Fruit fly (Drosophila melanogaster) whole organism, embryonic: ENCODE results near the gene CG4332.

Source experiments
- Ada2b ChIP-seq: fragments of 200-800 bp; sonication (Bioruptor generic); IDR thresholded peaks from 2 replicates; pipeline ENCODE4 v1.3.6; 2022; ENCODE audit warnings: missing biosample characterization, missing genetic modification characterization
- Atf3 ChIP-seq: fragments of 200-800 bp; sonication (Bioruptor generic); optimal IDR thresholded peaks from 3 replicates; lab custom pipeline; 2016; ENCODE audit warnings: missing biosample characterization, missing genetic modification characterization
- Bgb ChIP-seq: fragments of 200-800 bp; sonication (Bioruptor generic); IDR thresholded peaks from 2 replicates; pipeline ENCODE4 v1.3.6; 2022; ENCODE audit warnings: missing biosample characterization, missing genetic modification characterization; ENCODE audit not compliant: partially characterized antibody
- CG12391 ChIP-seq: fragments of 200-800 bp; sonication (Bioruptor generic); optimal IDR thresholded peaks from 3 replicates; lab custom pipeline; 2018; ENCODE audit warnings: missing biosample characterization, mild to moderate bottlenecking, missing genetic modification characterization, moderate library complexity
- CG12942 ChIP-seq: fragments of 200-800 bp; sonication (Bioruptor generic); optimal IDR thresholded peaks from 3 replicates; lab custom pipeline; 2016; ENCODE audit warnings: missing biosample characterization, missing genetic modification characterization
- CG13123 ChIP-seq: fragments of 200-800 bp; sonication (Bioruptor generic); optimal IDR thresholded peaks from 2 replicates; lab custom pipeline; 2016; ENCODE audit warnings: missing biosample characterization, missing genetic modification characterization
- CG17385 ChIP-seq: fragments of 200-800 bp; sonication (Bioruptor generic); optimal IDR thresholded peaks from 3 replicates; lab custom pipeline; 2018; ENCODE audit warnings: missing biosample characterization, mild to moderate bottlenecking, missing genetic modification characterization
- CG17912 ChIP-seq: fragments of 200-800 bp; sonication (Bioruptor generic); optimal IDR thresholded peaks from 2 replicates; lab custom pipeline; 2018; ENCODE audit warnings: missing biosample characterization, mild to moderate bottlenecking, missing genetic modification characterization
- CG18476 ChIP-seq: fragments of 200-800 bp; sonication (Bioruptor generic); optimal IDR thresholded peaks from 2 replicates; lab custom pipeline; 2016; ENCODE audit warnings: missing biosample characterization, mild to moderate bottlenecking, missing genetic modification characterization
- CG2199 ChIP-seq: fragments of 200-800 bp; sonication (Bioruptor generic); IDR thresholded peaks from 3 replicates; pipeline ENCODE4 v1.3.6; 2022; ENCODE audit warnings: missing biosample characterization, missing genetic modification characterization
- CG2202 ChIP-seq: fragments of 200-800 bp; sonication (Bioruptor generic); optimal IDR thresholded peaks from 2 replicates; lab custom pipeline; 2018; ENCODE audit warnings: missing biosample characterization, mild to moderate bottlenecking, missing genetic modification characterization
- CG33213 ChIP-seq: fragments of 200-800 bp; sonication (Bioruptor generic); optimal IDR thresholded peaks from 3 replicates; lab custom pipeline; 2016; ENCODE audit warnings: missing biosample characterization, missing genetic modification characterization
- CG34376 ChIP-seq: fragments of 200-800 bp; sonication (Bioruptor generic); optimal IDR thresholded peaks from 2 replicates; lab custom pipeline; 2018; ENCODE audit warnings: missing biosample characterization, mild to moderate bottlenecking, missing genetic modification characterization
- CG42726 ChIP-seq: fragments of 200-800 bp; sonication (Bioruptor generic); IDR thresholded peaks from 2 replicates; pipeline ENCODE4 v1.3.6; 2022; ENCODE audit warnings: missing biosample characterization, missing genetic modification characterization; ENCODE audit not compliant: partially characterized antibody
- CG4328 ChIP-seq: fragments of 200-800 bp; sonication (Bioruptor generic); optimal IDR thresholded peaks from 3 replicates; lab custom pipeline; 2017; ENCODE audit warnings: missing biosample characterization, missing genetic modification reagents, missing genetic modification characterization
- CG6175 ChIP-seq: fragments of 200-800 bp; sonication (Bioruptor generic); IDR thresholded peaks from 3 replicates; pipeline ENCODE4 v1.3.6; 2022; ENCODE audit warnings: missing biosample characterization, missing genetic modification characterization
- CG6854 ChIP-seq: fragments of 200-800 bp; sonication (Bioruptor generic); optimal IDR thresholded peaks from 3 replicates; lab custom pipeline; 2017; ENCODE audit warnings: missing biosample characterization, mild to moderate bottlenecking, missing genetic modification characterization
- CG7271 ChIP-seq: fragments of 200-800 bp; sonication (Bioruptor generic); optimal IDR thresholded peaks from 2 replicates; lab custom pipeline; 2018; ENCODE audit warnings: missing biosample characterization, mild to moderate bottlenecking, missing genetic modification characterization, moderate library complexity
- CG7839 ChIP-seq: fragments of 200-800 bp; sonication (Bioruptor generic); optimal IDR thresholded peaks from 3 replicates; lab custom pipeline; 2018; ENCODE audit warnings: missing biosample characterization, mild to moderate bottlenecking, missing genetic modification characterization, moderate library complexity
- CG8359 ChIP-seq: fragments of 200-800 bp; sonication (Bioruptor generic); optimal IDR thresholded peaks from 2 replicates; lab custom pipeline; 2017; ENCODE audit warnings: missing biosample characterization, mild to moderate bottlenecking, missing genetic modification characterization, borderline replicate concordance
- CG8388 ChIP-seq: fragments of 200-800 bp; sonication (Bioruptor generic); optimal IDR thresholded peaks from 2 replicates; lab custom pipeline; 2019; ENCODE audit warnings: missing biosample characterization, mild to moderate bottlenecking, missing genetic modification characterization, moderate library complexity
- CG8478 ChIP-seq: fragments of >200 bp; optimal IDR thresholded peaks from 2 replicates; lab custom pipeline; 2018
- CkIIα-i1 ChIP-seq: fragments of 200-800 bp; sonication (Bioruptor generic); IDR thresholded peaks from 2 replicates; pipeline ENCODE4 v1.3.6; 2022; ENCODE audit warnings: missing biosample characterization, missing genetic modification characterization
- D19B ChIP-seq: fragments of 200-800 bp; sonication (Bioruptor generic); optimal IDR thresholded peaks from 2 replicates; lab custom pipeline; 2017; ENCODE audit warnings: missing biosample characterization, mild to moderate bottlenecking, missing genetic modification characterization
- Ets65A ChIP-seq: fragments of 200-800 bp; sonication (Bioruptor generic); peaks from one replicate; lab custom pipeline; 2016; ENCODE audit warnings: missing biosample characterization, missing genetic modification characterization
- Gsc ChIP-seq: fragments of 200-800 bp; sonication (Bioruptor generic); IDR thresholded peaks from 2 replicates; pipeline ENCODE4 v1.3.6; 2022; ENCODE audit warnings: missing biosample characterization, missing genetic modification characterization
- HLH4C ChIP-seq: fragments of 200-800 bp; sonication (Bioruptor generic); IDR thresholded peaks from 3 replicates; pipeline ENCODE4 v1.3.6; 2022; ENCODE audit warnings: missing biosample characterization, missing genetic modification characterization; ENCODE audit not compliant: partially characterized antibody
- HLHmδ ChIP-seq: fragments of 200-800 bp; sonication (Bioruptor generic); optimal IDR thresholded peaks from 2 replicates; lab custom pipeline; 2018; ENCODE audit warnings: missing biosample characterization, mild to moderate bottlenecking, missing genetic modification characterization, moderate library complexity
- Hr39 ChIP-seq: fragments of >200 bp; optimal IDR thresholded peaks from 2 replicates; lab custom pipeline; 2017
- Jarid2 ChIP-seq: fragments of 200-800 bp; sonication (Bioruptor generic); optimal IDR thresholded peaks from 3 replicates; lab custom pipeline; 2017; ENCODE audit warnings: mild to moderate bottlenecking, missing biosample characterization, missing genetic modification reagents, missing genetic modification characterization
- MESR4 ChIP-seq: fragments of 200-800 bp; sonication (Bioruptor generic); optimal IDR thresholded peaks from 2 replicates; lab custom pipeline; 2018; ENCODE audit warnings: missing biosample characterization, mild to moderate bottlenecking, missing genetic modification characterization, moderate library complexity
- Myb ChIP-seq: fragments of 200-800 bp; sonication (Bioruptor generic); optimal IDR thresholded peaks from 2 replicates; lab custom pipeline; 2016; ENCODE audit warnings: missing biosample characterization, missing genetic modification characterization
- NfI ChIP-seq: fragments of 200-800 bp; sonication (Bioruptor generic); optimal IDR thresholded peaks from 3 replicates; lab custom pipeline; 2018; ENCODE audit warnings: missing biosample characterization, mild to moderate bottlenecking, missing genetic modification characterization, moderate library complexity
- Oaz ChIP-seq: fragments of 200-800 bp; sonication (Bioruptor generic); IDR thresholded peaks from 2 replicates; pipeline ENCODE4 v1.3.6; 2022; ENCODE audit warnings: missing biosample characterization, missing genetic modification characterization
- Opbp ChIP-seq: fragments of 200-800 bp; sonication (Bioruptor generic); IDR thresholded peaks from 3 replicates; pipeline ENCODE4 v1.3.6; 2022; ENCODE audit warnings: missing biosample characterization, missing genetic modification characterization; ENCODE audit not compliant: partially characterized antibody
- Xbp1 ChIP-seq: fragments of 200-800 bp; sonication (Bioruptor generic); optimal IDR thresholded peaks from 3 replicates; lab custom pipeline; 2016; ENCODE audit warnings: missing biosample characterization, mild to moderate bottlenecking, missing genetic modification characterization
- YL-1 ChIP-seq: fragments of 200-800 bp; sonication (Bioruptor generic); optimal IDR thresholded peaks from 3 replicates; lab custom pipeline; 2017; ENCODE audit warnings: missing biosample characterization, mild to moderate bottlenecking, missing genetic modification characterization
- chinmo ChIP-seq: fragments of 200-800 bp; sonication (Bioruptor generic); IDR thresholded peaks from 4 replicates; pipeline ENCODE4 v1.3.6; 2022; ENCODE audit warnings: missing biosample characterization, missing genetic modification characterization; ENCODE audit not compliant: partially characterized antibody
- crc ChIP-seq: fragments of 200-800 bp; sonication (Bioruptor generic); optimal IDR thresholded peaks from 2 replicates; lab custom pipeline; 2016; ENCODE audit warnings: missing biosample characterization, missing genetic modification characterization
- dan ChIP-seq: fragments of 200-800 bp; sonication (Bioruptor generic); IDR thresholded peaks from 2 replicates; pipeline ENCODE4 v1.3.6; 2022; ENCODE audit warnings: missing biosample characterization, missing genetic modification characterization
- gsb-n ChIP-seq: fragments of 200-800 bp; sonication (Bioruptor generic); optimal IDR thresholded peaks from 3 replicates; lab custom pipeline; 2018; ENCODE audit warnings: missing biosample characterization, mild to moderate bottlenecking, missing genetic modification characterization
- hth ChIP-seq: fragments of >200 bp; optimal IDR thresholded peaks from 2 replicates; lab custom pipeline; 2017; ENCODE audit warnings: inconsistent platforms
- jing ChIP-seq: fragments of 200-800 bp; sonication (Bioruptor generic); optimal IDR thresholded peaks from 2 replicates; lab custom pipeline; 2018; ENCODE audit warnings: missing biosample characterization, mild to moderate bottlenecking, missing genetic modification characterization
- ken ChIP-seq: fragments of 200-800 bp; sonication (Bioruptor generic); IDR thresholded peaks from 3 replicates; pipeline ENCODE4 v1.3.6; 2022; ENCODE audit warnings: missing biosample characterization, missing genetic modification characterization
- lilli ChIP-seq: fragments of 200-800 bp; sonication (Bioruptor generic); optimal IDR thresholded peaks from 3 replicates; lab custom pipeline; 2016; ENCODE audit warnings: missing biosample characterization, missing genetic modification characterization
- nom ChIP-seq: fragments of 200-800 bp; sonication (Bioruptor generic); optimal IDR thresholded peaks from 2 replicates; lab custom pipeline; 2017; ENCODE audit warnings: missing biosample characterization, missing genetic modification characterization, mild to moderate bottlenecking, moderate library complexity, missing genetic modification reagents
- row ChIP-seq: fragments of 200-800 bp; sonication (Bioruptor generic); IDR thresholded peaks from 3 replicates; pipeline ENCODE4 v1.3.6; 2022; ENCODE audit warnings: missing biosample characterization, missing genetic modification characterization
- salm ChIP-seq: fragments of 200-800 bp; sonication (Bioruptor generic); optimal IDR thresholded peaks from 2 replicates; lab custom pipeline; 2018; ENCODE audit warnings: missing biosample characterization, mild to moderate bottlenecking, missing genetic modification characterization
- so ChIP-seq: fragments of 200-800 bp; sonication (Bioruptor generic); IDR thresholded peaks from 3 replicates; pipeline ENCODE4 v1.3.6; 2022; ENCODE audit warnings: missing biosample characterization, missing genetic modification characterization
- sr ChIP-seq: fragments of 200-800 bp; sonication (Bioruptor generic); IDR thresholded peaks from 3 replicates; pipeline ENCODE4 v1.3.6; 2022; ENCODE audit warnings: missing biosample characterization, missing genetic modification characterization
- trh ChIP-seq: fragments of 200-800 bp; sonication (Bioruptor generic); optimal IDR thresholded peaks from 2 replicates; lab custom pipeline; 2016; ENCODE audit warnings: missing biosample characterization, missing genetic modification characterization
- wor ChIP-seq: fragments of 200-800 bp; sonication (Bioruptor generic); IDR thresholded peaks from 2 replicates; pipeline ENCODE4 v1.3.6; 2022; ENCODE audit warnings: missing biosample characterization, missing genetic modification characterization

Gene CG4332

dm6 chrX:13114861-13115260 is 40.0 kb upstream of the CG4332 start, which contains the start of gene CG42237 (continued):
- TF ChIP-seq CG12391 (tag; lab: Kevin White, UChicago) (no peak), CG4328 (GFP tag; lab: Kevin White, UChicago) (no peak), salm (tag; lab: Kevin White, UChicago) (no peak), CG2199 (GFP tag; lab: Robert Waterston, UW) (no peak), Xbp1 (GFP tag; lab: Kevin White, UChicago) (no peak), Bgb (no peak), CG6175 (GFP tag; lab: Robert Waterston, UW) (peak; percentile 39; the same call in 1 of the 3 replicates), NfI (GFP tag; lab: Kevin White, UChicago) (no peak), CG7839 (no peak), YL-1 (no peak), HLHmδ (GFP tag; lab: Kevin White, UChicago) (no peak), wor (no peak), CG8388 (no peak), CG2202 (tag; lab: Kevin White, UChicago) (no peak), CG7271 (tag; lab: Kevin White, UChicago) (no peak), CG34376 (GFP tag; lab: Kevin White, UChicago) (no peak), HLH4C (GFP tag; lab: Robert Waterston, UW) (no peak), CG12942 (GFP tag; lab: Kevin White, UChicago) (no peak), Opbp (GFP tag; lab: Robert Waterston, UW) (no peak), Oaz (GFP tag; lab: Robert Waterston, UW) (no peak), CG33213 (GFP tag; lab: Kevin White, UChicago) (no peak), jing (no peak), hth (lab: Kevin White, UChicago) (no peak), MESR4 (GFP tag; lab: Kevin White, UChicago) (no peak), CG42726 (GFP tag; lab: Robert Waterston, UW) (no peak), lilli (GFP tag; lab: Kevin White, UChicago) (no peak), CkIIα-i1 (no peak), CG17385 (GFP tag; lab: Kevin White, UChicago) (no peak), CG8478 (lab: Kevin White, UChicago) (no peak), CG17912 (GFP tag; lab: Kevin White, UChicago) (no peak), chinmo (GFP tag; lab: Robert Waterston, UW) (peak; percentile 64; the same call in 1 of the 4 replicates), Hr39 (lab: Kevin White, UChicago) (no peak), CG8359 (no peak), so (GFP tag; lab: Robert Waterston, UW) (no peak), ken (GFP tag; lab: Robert Waterston, UW) (0 out of 3 replicates have a peak, but pooled peaks have one; percentile 19), trh (GFP tag; lab: Kevin White, UChicago) (no peak), Gsc (GFP tag; lab: Robert Waterston, UW) (no peak), crc (GFP tag; lab: Kevin White, UChicago) (no peak), row (GFP tag; lab: Robert Waterston, UW) (0 out of 3 replicates have a peak, but pooled peaks have one; percentile 48), CG18476 (GFP tag; lab: Kevin White, UChicago) (no peak), gsb-n (tag; lab: Kevin White, UChicago) (no peak), CG13123 (GFP tag; lab: Kevin White, UChicago) (no peak), Myb (no peak), sr (GFP tag; lab: Robert Waterston, UW) (no peak), Atf3 (GFP tag; lab: Kevin White, UChicago) (no peak), Jarid2 (peak; percentile 4), Ets65A (GFP tag; lab: Kevin White, UChicago) (no peak), D19B (GFP tag; lab: Kevin White, UChicago) (peak; percentile 53), dan (GFP tag; lab: Robert Waterston, UW) (no peak), CG6854 (GFP tag; lab: Kevin White, UChicago) (no peak), Ada2b (no peak), nom (peak; percentile 67)
